Worm (Caenorhabditis elegans) whole organism, young adult: ENCODE data around the gene H06H21.37.
"Not testable (repeated sequence)": the region's sequence is repeated elsewhere in the genome, so short reads cannot be mapped to it uniquely, and the experiment has no call there.

Source experiments
- B0035.1 ChIP-seq: sonication (generic microtip); optimal IDR thresholded peaks from 2 replicates; lab custom pipeline; 2016; ENCODE audit warnings: missing genetic modification characterization, mild to moderate bottlenecking, missing compliant biosample characterization, missing genotype, missing genetic modification reagents
- B0261.1 ChIP-seq: sonication (generic microtip); optimal IDR thresholded peaks from 2 replicates; lab custom pipeline; 2016; ENCODE audit warnings: mild to moderate bottlenecking, missing genetic modification characterization, moderate library complexity, missing compliant biosample characterization
- F10E7.11 ChIP-seq: sonication (generic microtip); optimal IDR thresholded peaks from 2 replicates; lab custom pipeline; 2017; ENCODE audit warnings: mild to moderate bottlenecking, missing genetic modification characterization, moderate library complexity, missing compliant biosample characterization
- F33H1.4 ChIP-seq: fragments of 200-800 bp; sonication (Bioruptor generic); IDR thresholded peaks from 2 replicates; pipeline ENCODE4 v1.3.6; 2022; ENCODE audit warnings: missing genetic modification reagents, missing genetic modification characterization, missing compliant biosample characterization
- F37B4.10 ChIP-seq: fragments of 200-800 bp; sonication (Bioruptor generic); IDR thresholded peaks from 2 replicates; pipeline ENCODE4 v1.3.6; 2022; ENCODE audit warnings: missing genetic modification characterization, missing compliant biosample characterization
- F52B5.7 ChIP-seq: sonication (generic microtip); optimal IDR thresholded peaks from 2 replicates; lab custom pipeline; 2016; ENCODE audit warnings: mild to moderate bottlenecking, missing genetic modification characterization, missing compliant biosample characterization
- F57A8.1 ChIP-seq: fragments of 200-800 bp; sonication (Bioruptor generic); optimal IDR thresholded peaks from 2 replicates; lab custom pipeline; 2018; ENCODE audit warnings: mild to moderate bottlenecking, missing genetic modification characterization, moderate library complexity, missing compliant biosample characterization
- ZK185.1 ChIP-seq: sonication (generic microtip); optimal IDR thresholded peaks from 2 replicates; lab custom pipeline; 2016; ENCODE audit warnings: mild to moderate bottlenecking, missing genetic modification characterization, missing compliant biosample characterization; ENCODE audit not compliant: poor library complexity, severe bottlenecking
- akir-1 ChIP-seq: fragments of 200-800 bp; sonication (Bioruptor generic); optimal IDR thresholded peaks from 2 replicates; lab custom pipeline; 2018; ENCODE audit warnings: mild to moderate bottlenecking, missing genetic modification characterization, moderate library complexity, missing compliant biosample characterization
- aptf-2 ChIP-seq: fragments of 200-800 bp; sonication (Bioruptor generic); conservative IDR thresholded peaks from 2 replicates; pipeline ENCODE4 v1.3.6; 2022; ENCODE audit warnings: missing genetic modification reagents, missing genetic modification characterization, missing compliant biosample characterization
- atf-7 ChIP-seq: sonication (generic microtip); optimal IDR thresholded peaks from 2 replicates; lab custom pipeline; 2017; ENCODE audit warnings: mild to moderate bottlenecking, missing genetic modification characterization, missing compliant biosample characterization
- attf-3 ChIP-seq: fragments of 200-800 bp; sonication (Bioruptor generic); conservative IDR thresholded peaks from 2 replicates; pipeline ENCODE4 v1.3.6; 2022; ENCODE audit warnings: missing genetic modification reagents, missing genetic modification characterization, missing compliant biosample characterization
- ceh-40 ChIP-seq: fragments of 200-800 bp; sonication (Bioruptor generic); IDR thresholded peaks from 2 replicates; pipeline ENCODE4 v1.3.6; 2022; ENCODE audit warnings: missing genetic modification characterization, missing compliant biosample characterization
- die-1 ChIP-seq: sonication (generic microtip); optimal IDR thresholded peaks from 2 replicates; lab custom pipeline; 2016; ENCODE audit warnings: missing genotype, mild to moderate bottlenecking, missing genetic modification characterization, missing compliant biosample characterization
- dpff-1 ChIP-seq: sonication (generic microtip); optimal IDR thresholded peaks from 2 replicates; lab custom pipeline; 2017; ENCODE audit warnings: mild to moderate bottlenecking, missing genetic modification characterization, missing compliant biosample characterization
- dpl-1 ChIP-seq: fragments of 150-350 bp; optimal IDR thresholded peaks from 2 replicates; lab custom pipeline; 2014; ENCODE audit warnings: missing biosample characterization, missing genetic modification reagents, missing genetic modification characterization
- efl-1 ChIP-seq: fragments of 150-350 bp; optimal IDR thresholded peaks from 2 replicates; lab custom pipeline; 2014; ENCODE audit warnings: missing biosample characterization, missing genetic modification reagents, missing genetic modification characterization
- ets-4 ChIP-seq: fragments of 200-800 bp; sonication (Bioruptor generic); optimal IDR thresholded peaks from 2 replicates; lab custom pipeline; 2018; ENCODE audit warnings: mild to moderate bottlenecking, missing genetic modification characterization, missing compliant biosample characterization
- gei-17 ChIP-seq: fragments of 200-800 bp; sonication (Bioruptor generic); optimal IDR thresholded peaks from 2 replicates; lab custom pipeline; 2018; ENCODE audit warnings: mild to moderate bottlenecking, missing genetic modification characterization, missing compliant biosample characterization
- hlh-26 ChIP-seq: fragments of 200-800 bp; sonication (Bioruptor generic); conservative IDR thresholded peaks from 2 replicates; pipeline ENCODE4 v1.3.6; 2022; ENCODE audit warnings: missing genetic modification reagents, missing genetic modification characterization, missing compliant biosample characterization
- hmg-1.2 ChIP-seq: fragments of 200-800 bp; sonication (Bioruptor generic); IDR thresholded peaks from 2 replicates; pipeline ENCODE4 v1.3.6; 2022; ENCODE audit warnings: missing genetic modification reagents, missing genetic modification characterization, missing compliant biosample characterization
- hmg-20 ChIP-seq: fragments of 200-800 bp; sonication (Bioruptor generic); IDR thresholded peaks from 2 replicates; pipeline ENCODE4 v1.3.6; 2022; ENCODE audit warnings: missing genetic modification reagents, missing genetic modification characterization, missing compliant biosample characterization
- lag-1 ChIP-seq: fragments of 200-800 bp; sonication (Bioruptor generic); IDR thresholded peaks from 2 replicates; pipeline ENCODE4 v1.3.6; 2022; ENCODE audit warnings: missing genetic modification reagents, missing genetic modification characterization, missing compliant biosample characterization
- let-526 ChIP-seq: fragments of 200-800 bp; sonication (Bioruptor generic); IDR thresholded peaks from 2 replicates; pipeline ENCODE4 v1.3.6; 2022; ENCODE audit warnings: missing genetic modification reagents, missing genetic modification characterization, missing compliant biosample characterization
- lin-40 ChIP-seq: sonication (generic microtip); optimal IDR thresholded peaks from 2 replicates; lab custom pipeline; 2016; ENCODE audit warnings: missing genetic modification characterization, mild to moderate bottlenecking, missing compliant biosample characterization, missing genotype, missing genetic modification reagents
- lir-1 ChIP-seq: fragments of 200-800 bp; sonication (Bioruptor generic); conservative IDR thresholded peaks from 2 replicates; pipeline ENCODE4 v1.3.6; 2022; ENCODE audit warnings: missing genetic modification reagents, missing genetic modification characterization, missing compliant biosample characterization
- lsl-1 ChIP-seq: fragments of 200-800 bp; sonication (Bioruptor generic); optimal IDR thresholded peaks from 2 replicates; lab custom pipeline; 2018; ENCODE audit warnings: mild to moderate bottlenecking, missing genetic modification characterization, moderate library complexity, missing compliant biosample characterization
- lsy-27 ChIP-seq: sonication (generic microtip); optimal IDR thresholded peaks from 2 replicates; lab custom pipeline; 2017; ENCODE audit warnings: missing genetic modification characterization, mild to moderate bottlenecking, missing compliant biosample characterization, antibody characterized with exemption, missing genotype, borderline replicate concordance; ENCODE audit not compliant: insufficient read depth
- madf-3 ChIP-seq: fragments of 200-800 bp; sonication (Bioruptor generic); IDR thresholded peaks from 2 replicates; pipeline ENCODE4 v1.3.6; 2022; ENCODE audit warnings: missing genetic modification reagents, missing genetic modification characterization, missing compliant biosample characterization
- madf-6 ChIP-seq: fragments of 200-800 bp; sonication (Bioruptor generic); IDR thresholded peaks from 2 replicates; pipeline ENCODE4 v1.3.6; 2022; ENCODE audit warnings: missing genetic modification reagents, missing genetic modification characterization, missing compliant biosample characterization
- mcd-1 ChIP-seq: fragments of 200-800 bp; sonication (Bioruptor generic); IDR thresholded peaks from 2 replicates; pipeline ENCODE4 v1.3.6; 2022; ENCODE audit warnings: missing genetic modification reagents, missing genetic modification characterization, missing compliant biosample characterization
- nhr-120 ChIP-seq: fragments of 200-800 bp; sonication (Bioruptor generic); IDR thresholded peaks from 2 replicates; pipeline ENCODE4 v1.3.6; 2022; ENCODE audit warnings: missing genetic modification characterization, missing compliant biosample characterization
- pha-4 ChIP-seq: fragments of 150-350 bp; sonication (generic microtip); optimal IDR thresholded peaks from 2 replicates; lab custom pipeline; 2014; ENCODE audit warnings: missing biosample characterization, missing genetic modification reagents, missing genetic modification characterization
- rec-8 ChIP-seq, 2 experiments: sonication (generic microtip); optimal IDR thresholded peaks; 2 replicates each; lab custom pipeline; 2016; ENCODE audit warnings: mild to moderate bottlenecking in 2 of 2, missing genetic modification characterization in 2 of 2, missing genetic modification reagents in 2 of 2, missing genotype in 2 of 2, missing biosample characterization in 1 of 2, missing compliant biosample characterization in 1 of 2, moderate library complexity in 1 of 2
- rpc-1 ChIP-seq, 2 experiments: fragments of 150-350 bp in 1 of 2; sonication (generic microtip) in 1 of 2; optimal IDR thresholded peaks; 2 replicates each; lab custom pipeline; 2014 to 2018; ENCODE audit warnings: missing biosample characterization in 1 of 2, missing genetic modification characterization in 1 of 2, missing genetic modification reagents in 1 of 2, missing genotype in 1 of 2
- sdz-38 ChIP-seq: sonication (generic microtip); optimal IDR thresholded peaks from 2 replicates; lab custom pipeline; 2016; ENCODE audit warnings: missing genotype, missing genetic modification characterization, missing compliant biosample characterization
- snpc-4 ChIP-seq, 5 experiments: fragments of 150-350 bp in 1 of 5; sonication (generic microtip) in 4 of 5; optimal IDR thresholded peaks; 2 replicates each; lab custom pipeline; 2014 to 2018; ENCODE audit warnings: missing genetic modification characterization in 5 of 5, missing biosample characterization in 3 of 5, antibody characterized with exemption in 2 of 5, mild to moderate bottlenecking in 2 of 5, missing compliant biosample characterization in 2 of 5, missing genotype in 2 of 5, moderate library complexity in 2 of 5, missing genetic modification reagents in 1 of 5
- tbp1 ChIP-seq: fragments of 200-800 bp; sonication (Bioruptor generic); optimal IDR thresholded peaks from 2 replicates; lab custom pipeline; 2018; ENCODE audit warnings: mild to moderate bottlenecking, missing genetic modification characterization, missing compliant biosample characterization
- unc-130 ChIP-seq: sonication (generic microtip); optimal IDR thresholded peaks from 2 replicates; lab custom pipeline; 2016; ENCODE audit warnings: missing genetic modification reagents, missing genetic modification characterization, missing compliant biosample characterization
- xnd-1 ChIP-seq: sonication (generic microtip); optimal IDR thresholded peaks from 2 replicates; lab custom pipeline; 2016; ENCODE audit warnings: missing genotype, missing genetic modification reagents, missing genetic modification characterization, missing compliant biosample characterization
- zfh-2 ChIP-seq: fragments of 200-800 bp; sonication (Bioruptor generic); conservative IDR thresholded peaks from 2 replicates; pipeline ENCODE4 v1.3.6; 2022; ENCODE audit warnings: missing genetic modification reagents, missing genetic modification characterization, missing compliant biosample characterization
- ztf-25 ChIP-seq: fragments of 200-800 bp; sonication (Bioruptor generic); IDR thresholded peaks from 2 replicates; pipeline ENCODE4 v1.3.6; 2022; ENCODE audit warnings: missing genetic modification reagents, missing genetic modification characterization, missing compliant biosample characterization
- ztf-26 ChIP-seq: sonication (generic microtip); optimal IDR thresholded peaks from 2 replicates; lab custom pipeline; 2017; ENCODE audit warnings: missing genetic modification characterization, missing compliant biosample characterization
- ztf-6 ChIP-seq: fragments of 200-800 bp; sonication (Bioruptor generic); IDR thresholded peaks from 2 replicates; pipeline ENCODE4 v1.3.6; 2022; ENCODE audit warnings: missing genetic modification reagents, missing genetic modification characterization, missing compliant biosample characterization

H06H21.37 gene

DNA sequence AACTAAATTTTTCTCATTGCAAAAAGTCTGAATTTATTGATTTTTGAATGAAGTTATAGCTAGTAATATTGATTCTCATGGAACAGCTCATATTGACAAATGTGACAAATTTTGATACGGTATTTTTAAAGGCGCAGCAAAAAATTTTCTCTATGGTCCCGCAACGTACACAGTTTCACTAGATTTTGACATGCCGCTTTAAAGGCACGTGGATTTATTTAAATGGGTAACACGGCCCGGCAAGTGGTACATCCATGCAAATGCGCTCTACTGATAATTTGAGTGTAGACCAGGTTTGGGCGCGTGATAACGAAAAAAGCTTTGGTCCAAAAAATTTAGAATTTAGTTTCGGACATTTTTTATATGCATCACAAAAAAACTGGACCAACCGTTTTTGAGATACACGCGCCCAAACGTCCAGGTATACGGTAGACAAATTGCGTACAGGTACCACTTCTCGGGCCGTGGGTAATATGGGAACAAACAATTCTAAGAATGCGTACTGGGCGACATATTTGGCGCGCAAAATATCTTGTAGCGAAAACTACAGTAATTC, 46.7 kb downstream of the H06H21.37 start:
- not testable (repeated sequence) for TF ChIP-seq snpc-4 (GFP tag; optimal IDR thresholded peaks at IDR 0.05; lab: Kevin White, UChicago)
- TF ChIP-seq snpc-4 (tag; optimal IDR thresholded peaks at IDR 0.05; lab: Kevin White, UChicago) (peak in 1 of 4 experiments; percentile 39), xnd-1 (peak; percentile 17), hmg-1.2 (GFP tag; lab: Robert Waterston, UW) (peak; percentile 26; the same call in 1 of the 2 replicates), lsl-1 (peak; percentile 52), mcd-1 (GFP tag; lab: Robert Waterston, UW) (peak; percentile 70), F33H1.4 (GFP tag; lab: Robert Waterston, UW) (peak; percentile 49), madf-6 (GFP tag; lab: Robert Waterston, UW) (peak; percentile 75)
- TF ChIP-seq, all 124 proteins: peak for 7; not testable (repeated sequence) for 117

DNA sequence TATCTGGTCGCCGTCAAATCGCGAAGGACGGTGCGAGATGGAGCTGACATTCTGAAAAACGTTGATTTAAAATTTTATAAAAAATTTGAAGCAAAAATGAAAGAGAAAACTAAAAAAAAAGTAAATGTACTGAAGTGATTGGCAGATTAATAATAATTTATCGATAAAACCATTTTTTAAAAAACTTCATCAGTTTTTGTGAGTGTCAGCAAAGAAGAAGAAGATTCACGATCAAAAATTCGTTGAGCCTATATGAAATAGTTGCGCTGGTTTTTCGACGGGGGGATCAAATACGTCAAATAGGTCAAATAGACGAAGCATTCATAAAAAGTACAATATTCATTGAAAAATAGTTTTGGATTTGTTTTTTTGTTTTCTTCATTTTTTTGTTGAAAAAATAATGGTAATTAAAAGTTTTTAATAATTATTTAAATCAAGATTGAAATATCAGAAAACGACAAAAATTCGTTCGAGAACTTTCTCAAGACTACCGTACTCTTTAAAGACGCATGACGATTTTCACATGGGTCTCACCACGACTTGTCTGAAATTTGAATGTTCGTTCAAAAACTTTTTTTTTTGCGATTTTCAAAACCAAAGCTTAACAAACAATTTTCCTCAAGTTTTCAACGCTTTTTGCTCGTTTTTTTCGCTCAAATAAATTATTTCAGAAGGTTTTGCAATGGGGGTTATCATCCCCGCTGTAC, 49.2 kb downstream of the H06H21.37 start, which contains the start of the genes memi-1 and cyp-31A3:
TSS of gene memi-1 (minus strand) at position 51 of the 707 bp plus-strand sequence.
TSS of gene cyp-31A3 (plus strand) at position 672 of the 707 bp plus-strand sequence.
- TF ChIP-seq ztf-6 (GFP tag; lab: Robert Waterston, UW) (no peak), lsy-27 (tag; lab: Kevin White, UChicago) (no peak), rec-8 (tag; optimal IDR thresholded peaks at IDR 0.05; lab: Kevin White, UChicago) (no peak), ZK185.1 (tag; lab: Kevin White, UChicago) (no peak), sdz-38 (tag; lab: Kevin White, UChicago) (no peak), F33H1.4 (GFP tag; lab: Robert Waterston, UW) (peak; percentile 97), akir-1 (GFP tag; lab: Kevin White, UChicago) (no peak), F52B5.7 (no peak), atf-7 (tag; lab: Kevin White, UChicago) (no peak), efl-1 (peak; percentile 32), B0261.1 (no peak), pha-4 (tag; lab: Kevin White, UChicago) (no peak), ets-4 (no peak), unc-130 (GFP tag; lab: Kevin White, UChicago) (no peak), ztf-26 (tag; lab: Kevin White, UChicago) (no peak), lag-1 (GFP tag; lab: Robert Waterston, UW) (no peak), lin-40 (tag; lab: Kevin White, UChicago) (no peak), lir-1 (GFP tag; lab: Robert Waterston, UW) (no peak), nhr-120 (GFP tag; lab: Robert Waterston, UW) (no peak), hmg-20 (GFP tag; lab: Robert Waterston, UW) (no peak), B0035.1 (tag; lab: Kevin White, UChicago) (no peak), rpc-1 (optimal IDR thresholded peaks at IDR 0.05; lab: Kevin White, UChicago) (no peak), rpc-1 (tag; optimal IDR thresholded peaks at IDR 0.05; lab: Kevin White, UChicago) (no peak), F37B4.10 (no peak), aptf-2 (GFP tag; lab: Robert Waterston, UW) (no peak), xnd-1 (peak; percentile 86), ceh-40 (GFP tag; lab: Robert Waterston, UW) (no peak), let-526 (GFP tag; lab: Robert Waterston, UW) (no peak), zfh-2 (GFP tag; lab: Robert Waterston, UW) (no peak), hlh-26 (GFP tag; lab: Robert Waterston, UW) (no peak), gei-17 (GFP tag; lab: Kevin White, UChicago) (no peak), die-1 (tag; lab: Kevin White, UChicago) (no peak), ztf-25 (GFP tag; lab: Robert Waterston, UW) (no peak), hmg-1.2 (GFP tag; lab: Robert Waterston, UW) (0 out of 2 replicates have a peak, but pooled peaks have one; percentile 20), attf-3 (no peak), dpl-1 (GFP tag; lab: Kevin White, UChicago) (no peak), dpff-1 (tag; lab: Kevin White, UChicago) (no peak), F10E7.11 (tag; lab: Kevin White, UChicago) (no peak), madf-3 (0 out of 2 replicates have a peak, but pooled peaks have one; percentile 31), F57A8.1 (GFP tag; lab: Kevin White, UChicago) (no peak), tbp1 (GFP tag; lab: Kevin White, UChicago) (peak; percentile 37)
